Worm (Caenorhabditis elegans): ENCODE data around the gene srh-234.

DNA sequence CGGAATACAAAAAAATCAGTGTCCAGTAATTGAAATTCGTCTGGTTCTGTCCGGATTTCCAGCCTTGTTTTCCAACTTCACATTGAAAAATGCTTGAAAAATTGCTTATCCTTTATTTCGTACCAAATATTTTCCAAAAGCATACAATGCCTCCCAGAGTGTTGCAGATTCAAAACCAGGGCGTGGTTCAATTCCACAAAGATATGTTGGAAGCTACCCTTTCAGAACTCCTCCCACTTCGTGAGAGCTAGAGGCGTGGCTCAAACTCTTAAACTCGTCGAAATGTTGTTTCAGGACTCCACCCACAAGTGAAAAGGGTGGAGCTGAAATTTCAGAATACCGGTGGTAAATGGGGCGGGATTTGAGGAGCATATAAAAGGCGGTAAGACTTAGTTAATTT, 24.2 kb upstream of the srh-234 start, which contains the start of gene C12D5.3:
- TF ChIP-seq ztf-23 (GFP tag; IDR thresholded peaks at IDR 0.05), result no peak
- TF ChIP-seq cog-1 (tag; optimal IDR thresholded peaks at IDR 0.05), result no peak
- TF ChIP-seq flt-1 (GFP tag; IDR thresholded peaks at IDR 0.05), result no peak
- TF ChIP-seq med-1 (GFP tag; optimal IDR thresholded peaks at IDR 0.05; ENCODE audit: insufficient read depth), result no peak
- no peak for TF ChIP-seq klf-2 (GFP tag; conservative IDR thresholded peaks at IDR 0.05)
- no peak for TF ChIP-seq T22C8.4 (GFP tag; IDR thresholded peaks at IDR 0.05)

Measured in whole organism, midembryonic.